Worm (Caenorhabditis elegans) whole organism, L4 larva: ENCODE results near the gene dgk-4.

Source experiments
- D1046.2 ChIP-seq: fragments of 200-800 bp; sonication (Bioruptor generic); IDR thresholded peaks from 2 replicates; pipeline ENCODE4 v1.3.6; 2022; ENCODE audit warnings: missing genetic modification characterization, missing compliant biosample characterization
- F10B5.3 ChIP-seq: sonication (generic microtip); optimal IDR thresholded peaks from 2 replicates; lab custom pipeline; 2016; ENCODE audit warnings: mild to moderate bottlenecking, missing genetic modification characterization, missing compliant biosample characterization
- F37D6.2 ChIP-seq: sonication (generic microtip); optimal IDR thresholded peaks from 2 replicates; lab custom pipeline; 2016; ENCODE audit warnings: mild to moderate bottlenecking, missing genetic modification characterization, missing compliant biosample characterization
- Y48G9A.11 ChIP-seq: fragments of 200-800 bp; sonication (Bioruptor generic); IDR thresholded peaks from 2 replicates; pipeline ENCODE4 v1.3.6; 2022; ENCODE audit warnings: missing genetic modification reagents, missing genetic modification characterization, missing compliant biosample characterization
- ZK546.5 ChIP-seq, 2 experiments: sonication (generic microtip); optimal IDR thresholded peaks; 2 replicates each; lab custom pipeline; 2017; ENCODE audit warnings: missing biosample characterization in 2 of 2, missing genetic modification characterization in 2 of 2
- aha-1 ChIP-seq: fragments of 150-350 bp; peaks from one replicate; lab custom pipeline; 2014; ENCODE audit warnings: missing biosample characterization, missing genetic modification characterization
- ama-1 ChIP-seq: fragments of 150-350 bp; optimal IDR thresholded peaks from 2 replicates; lab custom pipeline; 2014; ENCODE audit warnings: inconsistent platforms, mixed read lengths
- arid-1 ChIP-seq: fragments of 200-800 bp; sonication (Bioruptor generic); conservative IDR thresholded peaks from 2 replicates; pipeline ENCODE4 v1.3.6; 2022; ENCODE audit warnings: missing genetic modification reagents, missing genetic modification characterization, missing compliant biosample characterization
- ceh-20 ChIP-seq: fragments of 200-800 bp; sonication (Bioruptor generic); IDR thresholded peaks from 2 replicates; pipeline ENCODE4 v1.3.6; 2022; ENCODE audit warnings: missing genetic modification reagents, missing genetic modification characterization, missing compliant biosample characterization
- ceh-44 ChIP-seq: fragments of 200-800 bp; sonication (Bioruptor generic); IDR thresholded peaks from 2 replicates; pipeline ENCODE4 v1.3.6; 2022; ENCODE audit warnings: missing genetic modification reagents, missing genetic modification characterization, missing compliant biosample characterization
- ceh-62 ChIP-seq: sonication (generic microtip); optimal IDR thresholded peaks from 2 replicates; lab custom pipeline; 2017; ENCODE audit warnings: missing biosample characterization, missing genetic modification characterization
- cey-2 ChIP-seq: sonication (generic microtip); optimal IDR thresholded peaks from 3 replicates; lab custom pipeline; 2017; ENCODE audit warnings: missing genetic modification characterization, mild to moderate bottlenecking, missing compliant biosample characterization, antibody characterized with exemption, borderline replicate concordance; ENCODE audit not compliant: insufficient read depth
- daf-16 ChIP-seq, 3 experiments: sonication (generic microtip); optimal IDR thresholded peaks; 2 replicates each; lab custom pipeline; 2016 to 2017; ENCODE audit warnings: missing genetic modification characterization in 3 of 3, missing genetic modification reagents in 3 of 3, mild to moderate bottlenecking in 2 of 3, missing compliant biosample characterization in 2 of 3, missing biosample characterization in 1 of 3, moderate library complexity in 1 of 3
- daf-8 ChIP-seq: fragments of 200-800 bp; sonication (Bioruptor generic); IDR thresholded peaks from 2 replicates; pipeline ENCODE4 v1.3.6; 2022; ENCODE audit warnings: missing genetic modification characterization, missing compliant biosample characterization
- dmd-8 ChIP-seq: fragments of 200-800 bp; sonication (Bioruptor generic); IDR thresholded peaks from 2 replicates; pipeline ENCODE4 v1.3.6; 2022; ENCODE audit warnings: missing genetic modification characterization, missing compliant biosample characterization
- fkh-10 ChIP-seq: fragments of 150-350 bp; optimal IDR thresholded peaks from 2 replicates; lab custom pipeline; 2014; ENCODE audit warnings: missing biosample characterization, missing genetic modification reagents, missing genetic modification characterization
- gei-8 ChIP-seq: fragments of 200-800 bp; sonication (Bioruptor generic); optimal IDR thresholded peaks from 2 replicates; lab custom pipeline; 2018; ENCODE audit warnings: mild to moderate bottlenecking, missing genetic modification characterization, missing compliant biosample characterization
- hif-1 ChIP-seq, 2 experiments: sonication (generic microtip); optimal IDR thresholded peaks; 2 replicates each; lab custom pipeline; 2016 to 2017; ENCODE audit warnings: missing compliant biosample characterization in 2 of 2, missing genetic modification characterization in 2 of 2, missing genetic modification reagents in 2 of 2, missing genotype in 2 of 2, mild to moderate bottlenecking in 1 of 2
- hlh-30 ChIP-seq: sonication (generic microtip); optimal IDR thresholded peaks from 2 replicates; lab custom pipeline; 2017; ENCODE audit warnings: antibody characterized with exemption, mild to moderate bottlenecking, missing genetic modification characterization, missing compliant biosample characterization; ENCODE audit not compliant: insufficient read depth
- jun-1 ChIP-seq: fragments of 150-350 bp; optimal IDR thresholded peaks from 2 replicates; lab custom pipeline; 2014; ENCODE audit warnings: missing biosample characterization, missing genetic modification reagents, missing genetic modification characterization
- lin-13 ChIP-seq: fragments of 150-350 bp; optimal IDR thresholded peaks from 2 replicates; lab custom pipeline; 2014; ENCODE audit warnings: missing biosample characterization, missing genetic modification reagents, missing genetic modification characterization
- lin-38 ChIP-seq: fragments of 200-800 bp; sonication (Bioruptor generic); IDR thresholded peaks from 2 replicates; pipeline ENCODE4 v1.3.6; 2022; ENCODE audit warnings: missing genetic modification reagents, missing genetic modification characterization, missing compliant biosample characterization
- lsy-2 ChIP-seq, 2 experiments: fragments of 150-350 bp in 1 of 2; sonication (generic microtip) in 1 of 2; optimal IDR thresholded peaks; 2 replicates each; lab custom pipeline; 2014 to 2017; ENCODE audit warnings: missing biosample characterization in 2 of 2, missing genetic modification characterization in 2 of 2
- mdl-1 ChIP-seq, 2 experiments: fragments of 150-350 bp in 1 of 2; sonication (generic microtip) in 1 of 2; optimal IDR thresholded peaks; 2 replicates each; lab custom pipeline; 2014 to 2017; ENCODE audit warnings: missing biosample characterization in 2 of 2, missing genetic modification characterization in 2 of 2
- mdt-29 ChIP-seq: fragments of 200-800 bp; sonication (Bioruptor generic); IDR thresholded peaks from 2 replicates; pipeline ENCODE4 v1.3.6; 2022; ENCODE audit warnings: missing genetic modification reagents, missing genetic modification characterization, missing compliant biosample characterization
- mep-1 ChIP-seq: fragments of 150-350 bp; sonication (generic microtip); optimal IDR thresholded peaks from 3 replicates; lab custom pipeline; 2014; ENCODE audit warnings: missing biosample characterization, missing genetic modification characterization
- nhr-102 ChIP-seq: sonication (generic microtip); optimal IDR thresholded peaks from 2 replicates; lab custom pipeline; 2016; ENCODE audit warnings: mild to moderate bottlenecking, missing genetic modification characterization, moderate library complexity, missing compliant biosample characterization
- nhr-11 ChIP-seq: fragments of 150-350 bp; optimal IDR thresholded peaks from 2 replicates; lab custom pipeline; 2014; ENCODE audit warnings: missing biosample characterization, missing genetic modification characterization
- nhr-25 ChIP-seq: sonication (generic microtip); optimal IDR thresholded peaks from 2 replicates; lab custom pipeline; 2017; ENCODE audit warnings: missing genetic modification characterization, mild to moderate bottlenecking, missing compliant biosample characterization, antibody characterized with exemption, moderate library complexity, borderline replicate concordance; ENCODE audit not compliant: insufficient read depth
- nhr-28 ChIP-seq: fragments of 150-350 bp; optimal IDR thresholded peaks from 2 replicates; lab custom pipeline; 2014; ENCODE audit warnings: missing biosample characterization, missing genetic modification characterization
- nhr-42 ChIP-seq: fragments of 200-800 bp; sonication (Bioruptor generic); IDR thresholded peaks from 2 replicates; pipeline ENCODE4 v1.3.6; 2022; ENCODE audit warnings: missing genetic modification characterization, missing compliant biosample characterization
- nhr-48 ChIP-seq: sonication (generic microtip); optimal IDR thresholded peaks from 2 replicates; lab custom pipeline; 2016; ENCODE audit warnings: mild to moderate bottlenecking, missing genetic modification characterization, missing compliant biosample characterization
- nhr-6 ChIP-seq: fragments of 150-350 bp; optimal IDR thresholded peaks from 2 replicates; lab custom pipeline; 2014; ENCODE audit warnings: missing biosample characterization, missing genetic modification characterization
- pha-4 ChIP-seq, 2 experiments: fragments of 150-350 bp in 1 of 2; fragments of 200-800 bp in 1 of 2; sonication (Bioruptor generic) in 1 of 2; IDR thresholded peaks in 1 of 2; optimal IDR thresholded peaks in 1 of 2; 2 replicates each; pipeline versions ENCODE4 v1.3.6 to Lab custom; 2014 to 2022; ENCODE audit warnings: missing genetic modification characterization in 2 of 2, missing genetic modification reagents in 2 of 2, missing biosample characterization in 1 of 2, missing compliant biosample characterization in 1 of 2
- pqm-1 ChIP-seq: sonication (generic microtip); optimal IDR thresholded peaks from 2 replicates; lab custom pipeline; 2017; ENCODE audit warnings: missing biosample characterization, missing genetic modification characterization
- sdz-12 ChIP-seq: fragments of 200-800 bp; sonication (Bioruptor generic); optimal IDR thresholded peaks from 2 replicates; lab custom pipeline; 2018; ENCODE audit warnings: mild to moderate bottlenecking, missing genetic modification characterization, missing compliant biosample characterization
- spr-3 ChIP-seq: fragments of 200-800 bp; sonication (Bioruptor generic); optimal IDR thresholded peaks from 2 replicates; lab custom pipeline; 2018; ENCODE audit warnings: mild to moderate bottlenecking, missing genetic modification characterization, missing compliant biosample characterization
- unc-39 ChIP-seq: sonication (generic microtip); optimal IDR thresholded peaks from 2 replicates; lab custom pipeline; 2017; ENCODE audit warnings: missing biosample characterization, missing genetic modification characterization
- unc-62 ChIP-seq, 3 experiments: fragments of 150-350 bp in 1 of 3; sonication (generic microtip); optimal IDR thresholded peaks in 2 of 3; peaks in 1 of 3; 1 replicate in 1 of 3; 2 replicates in 2 of 3; lab custom pipeline; 2014 to 2017; ENCODE audit warnings: missing biosample characterization in 3 of 3, missing genetic modification characterization in 3 of 3, missing genetic modification reagents in 3 of 3, missing genotype in 1 of 3
- zag-1 ChIP-seq: fragments of 150-350 bp; optimal IDR thresholded peaks from 2 replicates; lab custom pipeline; 2014; ENCODE audit warnings: missing biosample characterization, missing genetic modification characterization
- zfp-2 ChIP-seq: sonication (generic microtip); optimal IDR thresholded peaks from 2 replicates; lab custom pipeline; 2016; ENCODE audit warnings: mild to moderate bottlenecking, missing genetic modification characterization, missing compliant biosample characterization
- zfp-3 ChIP-seq: fragments of 200-800 bp; sonication (Bioruptor generic); conservative IDR thresholded peaks from 2 replicates; pipeline ENCODE4 v1.3.6; 2022; ENCODE audit warnings: missing genetic modification reagents, missing genetic modification characterization, missing compliant biosample characterization
- zip-2 ChIP-seq: fragments of 150-350 bp; optimal IDR thresholded peaks from 2 replicates; lab custom pipeline; 2014; ENCODE audit warnings: missing biosample characterization, missing genetic modification characterization

dgk-4 gene

ce11 chrIV:8686510-8686909 lies 55.4 kb downstream of the dgk-4 start, which contains the start of gene pole-2:
Gene pole-2 (minus strand): TSS chrIV:8686610.
- no peak for TF ChIP-seq spr-3 (GFP tag; lab: Kevin White, UChicago)
- no peak for TF ChIP-seq nhr-25
- no peak for TF ChIP-seq unc-39 (tag; lab: Kevin White, UChicago)
- no peak for TF ChIP-seq ZK546.5 (tag; optimal IDR thresholded peaks at IDR 0.05; lab: Kevin White, UChicago)
- TF ChIP-seq lin-13 (GFP tag; lab: Kevin White, UChicago), result no peak

ce11 chrIV:8686966-8687365 lies 55.8 kb downstream of the dgk-4 start:
- no peak for TF ChIP-seq cey-2 (tag; lab: Kevin White, UChicago)
- TF ChIP-seq nhr-102 (tag; lab: Kevin White, UChicago), result no peak
- TF ChIP-seq aha-1 (tag; lab: Kevin White, UChicago), result peak; percentile 62
- TF ChIP-seq arid-1 (GFP tag; lab: Robert Waterston, UW), result no peak

- TF ChIP-seq F37D6.2 (tag; lab: Kevin White, UChicago), result peak; percentile 49
- TF ChIP-seq pha-4 (GFP tag; IDR thresholded peaks at IDR 0.05; lab: Robert Waterston, UW), result 0 out of 2 replicates have a peak, but pooled peaks have one; percentile 10
- peak; percentile 57 for TF ChIP-seq pha-4 (tag; optimal IDR thresholded peaks at IDR 0.05; lab: Kevin White, UChicago)
- peak; percentile 67 for TF ChIP-seq lin-13 (GFP tag; lab: Kevin White, UChicago)
- TF ChIP-seq arid-1 (GFP tag; lab: Robert Waterston, UW), result 0 out of 2 replicates have a peak, but pooled peaks have one; percentile 20
- peak; percentile 3 for TF ChIP-seq zfp-2 (tag; lab: Kevin White, UChicago)
- TF ChIP-seq dmd-8 (GFP tag; lab: Robert Waterston, UW), result no peak
- 0 out of 2 replicates have a peak, but pooled peaks have one; percentile 60 for TF ChIP-seq zfp-3 (GFP tag; lab: Robert Waterston, UW)
- peak; percentile 6 for TF ChIP-seq pqm-1
- peak; percentile 72 for TF ChIP-seq F10B5.3 (tag; lab: Kevin White, UChicago)
- TF ChIP-seq mep-1 (tag; lab: Kevin White, UChicago), result peak; percentile 87
- TF ChIP-seq nhr-11 (tag; lab: Kevin White, UChicago), result peak; percentile 37
- TF ChIP-seq gei-8, result no peak
- TF ChIP-seq nhr-6 (tag; lab: Kevin White, UChicago), result peak; percentile 83
- TF ChIP-seq mdt-29 (GFP tag; lab: Robert Waterston, UW), result no peak
- peak; percentile 47 for TF ChIP-seq zip-2 (tag; lab: Kevin White, UChicago)
- TF ChIP-seq hlh-30 (tag; lab: Kevin White, UChicago), result peak; percentile 85
- peak; percentile 62; the same call in 1 of the 2 replicates for TF ChIP-seq nhr-42 (GFP tag; lab: Robert Waterston, UW)
- 0 out of 2 replicates have a peak, but pooled peaks have one; percentile 26 for TF ChIP-seq Y48G9A.11 (GFP tag; lab: Robert Waterston, UW)
- TF ChIP-seq ama-1 (lab: Kevin White, UChicago), result peak; percentile 29
- peak; percentile 55 for TF ChIP-seq fkh-10
- TF ChIP-seq nhr-48, result peak; percentile 54
- TF ChIP-seq aha-1 (tag; lab: Kevin White, UChicago), result peak; percentile 75
- peak; percentile 82 for TF ChIP-seq lin-38 (GFP tag; lab: Robert Waterston, UW)
- no peak for TF ChIP-seq ceh-44
- no peak for TF ChIP-seq zag-1
- TF ChIP-seq lsy-2 (tag; optimal IDR thresholded peaks at IDR 0.05; lab: Kevin White, UChicago), result peak in 1 of 2 experiments; percentile 94
- TF ChIP-seq daf-8 (GFP tag; lab: Robert Waterston, UW), result no peak
- peak in 1 of 2 experiments; percentile 92 for TF ChIP-seq mdl-1 (tag; optimal IDR thresholded peaks at IDR 0.05; lab: Kevin White, UChicago)
- TF ChIP-seq hif-1 (tag; optimal IDR thresholded peaks at IDR 0.05; lab: Kevin White, UChicago), result peak in 1 of 2 experiments; percentile 9
- TF ChIP-seq ceh-62, result no peak
- TF ChIP-seq jun-1 (tag; lab: Kevin White, UChicago), result peak; percentile 3
- TF ChIP-seq nhr-25, result peak; percentile 53
- peak in 1 of 2 experiments; percentile 93 for TF ChIP-seq unc-62 (GFP tag; optimal IDR thresholded peaks at IDR 0.05 in 1 of 2; lab: Kevin White, UChicago)
- TF ChIP-seq unc-62 (tag; optimal IDR thresholded peaks at IDR 0.05; lab: Kevin White, UChicago), result no peak
- TF ChIP-seq sdz-12, result no peak
- no peak for TF ChIP-seq ceh-20
- peak; percentile 83 for TF ChIP-seq nhr-102 (tag; lab: Kevin White, UChicago)
- TF ChIP-seq daf-16 (GFP tag; optimal IDR thresholded peaks at IDR 0.05; lab: Kevin White, UChicago), result peak in 1 of 2 experiments; percentile 48
- peak; percentile 65 for TF ChIP-seq daf-16 (tag; optimal IDR thresholded peaks at IDR 0.05; lab: Kevin White, UChicago)
- TF ChIP-seq D1046.2 (GFP tag; lab: Robert Waterston, UW), result no peak
- TF ChIP-seq nhr-28 (tag; lab: Kevin White, UChicago), result peak; percentile 42
These were observed 56.6 kb downstream of the dgk-4 start, which contains the start of gene snrp-3 for ce11 chrIV:8687605-8688191. Gene snrp-3 (minus strand): TSS chrIV:8687810.
